Worm (Caenorhabditis elegans) whole organism, mixed stage, embryonic: ENCODE results near the gene K10H10.9.

Source experiments
- M03D4.4 ChIP-seq: sonication (generic microtip); optimal IDR thresholded peaks from 2 replicates; lab custom pipeline; 2017; ENCODE audit warnings: mild to moderate bottlenecking, missing genetic modification characterization, missing compliant biosample characterization
- bed-3 ChIP-seq: fragments of 200-800 bp; sonication (Bioruptor generic); optimal IDR thresholded peaks from 3 replicates; lab custom pipeline; 2018; ENCODE audit warnings: mild to moderate bottlenecking, missing genetic modification characterization, moderate library complexity, missing compliant biosample characterization
- ceh-39 ChIP-seq: fragments of 150-350 bp; optimal IDR thresholded peaks from 2 replicates; lab custom pipeline; 2014; ENCODE audit warnings: missing biosample characterization, missing genetic modification characterization
- ceh-43 ChIP-seq: fragments of 200-800 bp; sonication (Bioruptor generic); optimal IDR thresholded peaks from 2 replicates; lab custom pipeline; 2018; ENCODE audit warnings: mild to moderate bottlenecking, missing genetic modification characterization, moderate library complexity, missing compliant biosample characterization
- ceh-83 ChIP-seq: fragments of 200-800 bp; sonication (Bioruptor generic); optimal IDR thresholded peaks from 2 replicates; lab custom pipeline; 2018; ENCODE audit warnings: mild to moderate bottlenecking, missing genetic modification characterization, missing compliant biosample characterization
- ces-1 ChIP-seq: fragments of 150-350 bp; optimal IDR thresholded peaks from 2 replicates; lab custom pipeline; 2014; ENCODE audit warnings: missing biosample characterization, missing genetic modification reagents, missing genetic modification characterization
- cnd-1 ChIP-seq: fragments of 200-800 bp; sonication (Bioruptor generic); optimal IDR thresholded peaks from 2 replicates; lab custom pipeline; 2018; ENCODE audit warnings: mild to moderate bottlenecking, missing genetic modification characterization, missing compliant biosample characterization
- drap-1 ChIP-seq: fragments of 200-800 bp; sonication (Bioruptor generic); optimal IDR thresholded peaks from 3 replicates; lab custom pipeline; 2018; ENCODE audit warnings: mild to moderate bottlenecking, missing genetic modification characterization, missing compliant biosample characterization
- elt-1 ChIP-seq: sonication (generic microtip); optimal IDR thresholded peaks from 2 replicates; lab custom pipeline; 2017; ENCODE audit warnings: missing genetic modification characterization, mild to moderate bottlenecking, missing compliant biosample characterization, antibody characterized with exemption, moderate library complexity, borderline replicate concordance; ENCODE audit not compliant: insufficient read depth
- elt-3 ChIP-seq: fragments of 150-350 bp; optimal IDR thresholded peaks from 2 replicates; lab custom pipeline; 2014; ENCODE audit warnings: missing biosample characterization, missing genetic modification characterization
- ham-2 ChIP-seq: fragments of 200-800 bp; sonication (Bioruptor generic); optimal IDR thresholded peaks from 2 replicates; lab custom pipeline; 2018; ENCODE audit warnings: mild to moderate bottlenecking, missing genetic modification characterization, missing compliant biosample characterization
- hlh-1 ChIP-seq: fragments of 150-350 bp; optimal IDR thresholded peaks from 2 replicates; lab custom pipeline; 2014; ENCODE audit warnings: missing biosample characterization, missing genetic modification reagents, missing genetic modification characterization
- lin-13 ChIP-seq: fragments of 150-350 bp; optimal IDR thresholded peaks from 2 replicates; lab custom pipeline; 2014; ENCODE audit warnings: missing biosample characterization, missing genetic modification characterization
- lsy-2 ChIP-seq: fragments of 150-350 bp; optimal IDR thresholded peaks from 2 replicates; lab custom pipeline; 2014; ENCODE audit warnings: missing biosample characterization, missing genetic modification characterization
- mep-1 ChIP-seq: fragments of 150-350 bp; optimal IDR thresholded peaks from 2 replicates; lab custom pipeline; 2017; ENCODE audit warnings: missing biosample characterization, missing genetic modification reagents, missing genetic modification characterization, inconsistent platforms
- mls-2 ChIP-seq: sonication (generic microtip); optimal IDR thresholded peaks from 2 replicates; lab custom pipeline; 2016; ENCODE audit warnings: mild to moderate bottlenecking, missing genetic modification characterization, moderate library complexity, missing compliant biosample characterization
- nhr-12 ChIP-seq: fragments of 150-350 bp; optimal IDR thresholded peaks from 2 replicates; lab custom pipeline; 2014; ENCODE audit warnings: missing biosample characterization, missing genetic modification characterization
- nhr-2 ChIP-seq: fragments of 150-350 bp; optimal IDR thresholded peaks from 2 replicates; lab custom pipeline; 2014; ENCODE audit warnings: missing biosample characterization, missing genetic modification characterization
- nhr-237 ChIP-seq: fragments of 150-350 bp; optimal IDR thresholded peaks from 2 replicates; lab custom pipeline; 2014; ENCODE audit warnings: missing biosample characterization, missing genetic modification characterization
- nhr-28 ChIP-seq: fragments of 150-350 bp; optimal IDR thresholded peaks from 2 replicates; lab custom pipeline; 2014; ENCODE audit warnings: missing biosample characterization, missing genetic modification characterization
- nhr-76 ChIP-seq: sonication (generic microtip); optimal IDR thresholded peaks from 2 replicates; lab custom pipeline; 2017; ENCODE audit warnings: missing biosample characterization, missing genetic modification characterization
- sptf-1 ChIP-seq: sonication (generic microtip); optimal IDR thresholded peaks from 2 replicates; lab custom pipeline; 2017; ENCODE audit warnings: mild to moderate bottlenecking, missing genetic modification characterization, moderate library complexity, missing compliant biosample characterization
- tbx-8 ChIP-seq: fragments of 200-800 bp; sonication (Bioruptor generic); optimal IDR thresholded peaks from 2 replicates; lab custom pipeline; 2018; ENCODE audit warnings: mild to moderate bottlenecking, missing genetic modification characterization, moderate library complexity, missing compliant biosample characterization
- unc-120 ChIP-seq: sonication (generic microtip); optimal IDR thresholded peaks from 2 replicates; lab custom pipeline; 2017; ENCODE audit warnings: missing genetic modification characterization, missing compliant biosample characterization; ENCODE audit not compliant: poor library complexity, severe bottlenecking
- unc-62 ChIP-seq: fragments of 150-350 bp; optimal IDR thresholded peaks from 2 replicates; lab custom pipeline; 2014; ENCODE audit warnings: missing biosample characterization, missing genetic modification reagents, missing genetic modification characterization

The K10H10.9 gene

DNA sequence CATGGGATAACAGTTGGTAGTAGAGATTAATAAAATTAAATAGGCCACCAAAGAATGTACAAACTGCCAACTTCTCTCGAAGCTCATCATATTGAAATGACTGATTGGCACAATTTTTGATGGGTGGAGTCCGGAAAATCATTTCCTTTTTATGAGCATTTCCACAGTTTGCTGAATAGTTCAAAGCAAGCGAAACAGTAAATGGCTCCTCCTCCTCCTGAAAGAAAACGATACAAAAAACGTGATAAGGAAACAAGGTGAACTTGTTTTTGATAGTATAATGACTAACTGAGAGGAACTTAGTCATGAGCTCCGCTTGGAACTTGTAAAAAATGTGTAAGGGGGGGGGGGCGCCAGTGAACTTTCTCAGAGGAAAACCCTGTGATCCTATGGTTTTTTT is at the start of gene K10H10.9:
Gene K10H10.9 (minus strand): TSS at position 101 of the 400 bp plus-strand sequence.
- TF ChIP-seq bed-3 (GFP tag; lab: Kevin White, UChicago) = no peak
- TF ChIP-seq, all 35 proteins: peak for 0

ce11 chrII:14563766-14564370 is 49.0 kb upstream of the K10H10.9 start:
- peak; percentile 85 for TF ChIP-seq lsy-2 (tag; lab: Kevin White, UChicago)

ce11 chrII:14561549-14562115 is 46.7 kb upstream of the K10H10.9 start, which contains the start of gene mog-4:
Gene mog-4, minus strand, starts transcription at chrII:14561599.
- peak; percentile 20 for TF ChIP-seq mls-2 (tag; lab: Kevin White, UChicago)
- peak; percentile 7 for TF ChIP-seq sptf-1 (tag; lab: Kevin White, UChicago)
- peak; percentile 8 for TF ChIP-seq ceh-43 (GFP tag; lab: Kevin White, UChicago)
- TF ChIP-seq unc-120 (tag; lab: Kevin White, UChicago) = peak; percentile 25
- peak; percentile 20 for TF ChIP-seq cnd-1
- TF ChIP-seq lsy-2 (tag; lab: Kevin White, UChicago) = peak; percentile 95
- TF ChIP-seq lin-13 = peak; percentile 46
- TF ChIP-seq ham-2 (GFP tag; lab: Kevin White, UChicago) = peak; percentile 76
- peak; percentile 71 for TF ChIP-seq ces-1 (GFP tag; lab: Kevin White, UChicago)
- peak; percentile 37 for TF ChIP-seq mep-1 (tag; lab: Kevin White, UChicago)
- peak; percentile 81 for TF ChIP-seq nhr-237
- TF ChIP-seq bed-3 (GFP tag; lab: Kevin White, UChicago) = peak; percentile 1
- TF ChIP-seq drap-1 (GFP tag; lab: Kevin White, UChicago) = peak; percentile 21

- no peak for TF ChIP-seq lin-13
- peak; percentile 30 for TF ChIP-seq ces-1 (GFP tag; lab: Kevin White, UChicago)
- no peak for TF ChIP-seq hlh-1 (tag; lab: Kevin White, UChicago)
- TF ChIP-seq ceh-83 (GFP tag; lab: Kevin White, UChicago) = no peak
- TF ChIP-seq elt-1 = no peak
- no peak for TF ChIP-seq mls-2 (tag; lab: Kevin White, UChicago)
These were observed 40.1 kb upstream of the K10H10.9 start for ce11 chrII:14555019-14555418.

DNA sequence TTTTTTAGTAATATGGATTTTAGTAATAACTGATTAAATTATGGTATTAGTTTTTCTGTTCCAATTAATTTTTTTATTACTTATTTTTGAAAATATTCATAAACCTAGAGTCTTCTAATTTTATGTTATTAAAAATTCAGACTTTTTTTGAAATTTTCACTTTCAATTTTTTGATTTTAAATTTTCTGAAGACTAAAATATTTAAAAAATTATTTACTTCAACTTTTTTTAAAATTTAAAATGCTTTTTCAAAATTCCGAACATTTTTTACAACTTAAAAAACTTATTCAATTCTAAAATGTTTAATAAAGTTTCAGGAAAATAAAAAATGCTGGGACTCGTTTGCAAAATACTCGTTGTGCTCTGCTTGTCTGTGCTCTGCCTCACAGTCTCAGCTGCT is 35.7 kb upstream of the K10H10.9 start, which contains the start of gene nlp-41:
Gene nlp-41 (plus strand): TSS at position 301 of the 400 bp plus-strand sequence.
- TF ChIP-seq nhr-76 = no peak
- TF ChIP-seq ceh-39 (tag; lab: Kevin White, UChicago) = no peak
- TF ChIP-seq elt-1 = no peak
- no peak for TF ChIP-seq nhr-28
- TF ChIP-seq elt-3 (tag; lab: Kevin White, UChicago) = no peak
- TF ChIP-seq hlh-1 (tag; lab: Kevin White, UChicago) = no peak
- TF ChIP-seq bed-3 (GFP tag; lab: Kevin White, UChicago) = no peak
- TF ChIP-seq ces-1 (GFP tag; lab: Kevin White, UChicago) = no peak
- TF ChIP-seq lsy-2 (tag; lab: Kevin White, UChicago) = no peak
- no peak for TF ChIP-seq nhr-12 (tag; lab: Kevin White, UChicago)
- TF ChIP-seq ceh-43 (GFP tag; lab: Kevin White, UChicago) = no peak
- TF ChIP-seq nhr-2 (tag; lab: Kevin White, UChicago) = no peak
- TF ChIP-seq, all 35 proteins: peak for 0

DNA sequence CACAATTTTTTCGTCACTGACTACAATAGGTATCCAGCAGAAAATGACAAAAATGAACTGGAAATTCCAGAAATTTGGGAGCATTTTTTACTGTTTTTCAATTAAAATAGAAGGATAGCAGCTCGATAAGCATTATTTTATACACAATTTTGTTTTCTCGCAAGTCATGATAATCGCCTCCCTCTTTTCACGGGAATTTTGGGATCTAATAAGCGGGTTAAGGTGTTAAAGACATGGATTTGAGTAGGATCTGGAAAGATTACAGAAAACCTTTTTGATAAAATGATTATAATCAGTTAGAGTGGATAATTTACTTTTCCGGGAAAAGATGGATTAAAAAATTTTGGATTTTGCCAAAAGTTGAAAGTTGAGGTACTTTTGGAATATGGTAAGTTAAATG is 33.8 kb upstream of the K10H10.9 start, which contains the start of gene gcy-29:
Gene gcy-29 (minus strand): TSS at position 101 of the 400 bp plus-strand sequence.
- TF ChIP-seq tbx-8 (GFP tag; lab: Kevin White, UChicago) (no peak), M03D4.4 (tag; lab: Kevin White, UChicago) (no peak), unc-62 (GFP tag; lab: Kevin White, UChicago) (no peak), drap-1 (GFP tag; lab: Kevin White, UChicago) (no peak), nhr-2 (tag; lab: Kevin White, UChicago) (no peak), hlh-1 (tag; lab: Kevin White, UChicago) (no peak), elt-3 (tag; lab: Kevin White, UChicago) (no peak), lsy-2 (tag; lab: Kevin White, UChicago) (no peak)
